Fruit fly (Drosophila melanogaster) whole organism, prepupa: ENCODE data around the gene Vps39.

Source experiments
- Blimp-1 ChIP-seq: fragments of 200-800 bp; sonication (Bioruptor generic); optimal IDR thresholded peaks from 3 replicates; lab custom pipeline; 2017; ENCODE audit warnings: missing biosample characterization, missing genetic modification characterization, mild to moderate bottlenecking, moderate library complexity, missing genetic modification reagents
- CG10631 ChIP-seq: fragments of 200-800 bp; sonication (Bioruptor generic); optimal IDR thresholded peaks from 2 replicates; lab custom pipeline; 2016; ENCODE audit warnings: missing biosample characterization, missing genetic modification characterization
- CG11294 ChIP-seq: fragments of 200-800 bp; sonication (Bioruptor generic); IDR thresholded peaks from 2 replicates; pipeline ENCODE4 v1.3.6; 2022; ENCODE audit warnings: missing biosample characterization, missing genetic modification characterization
- CG11762 ChIP-seq: fragments of 200-800 bp; sonication (Bioruptor generic); optimal IDR thresholded peaks from 3 replicates; lab custom pipeline; 2016; ENCODE audit warnings: missing biosample characterization, missing genetic modification characterization; ENCODE audit not compliant: insufficient read depth
- CG11902 ChIP-seq: fragments of 200-800 bp; sonication (Bioruptor generic); optimal IDR thresholded peaks from 3 replicates; lab custom pipeline; 2016; ENCODE audit warnings: missing biosample characterization, missing genetic modification characterization
- CG15336 ChIP-seq: fragments of 200-800 bp; sonication (Bioruptor generic); IDR thresholded peaks from 2 replicates; pipeline ENCODE4 v1.3.6; 2022; ENCODE audit warnings: missing biosample characterization, missing genetic modification characterization
- CG3032 ChIP-seq: fragments of 200-800 bp; optimal IDR thresholded peaks from 2 replicates; lab custom pipeline; 2019; ENCODE audit warnings: missing biosample characterization, mild to moderate bottlenecking, missing genetic modification characterization, moderate library complexity
- CG31627 ChIP-seq: fragments of 200-800 bp; sonication (Bioruptor generic); optimal IDR thresholded peaks from 3 replicates; lab custom pipeline; 2016; ENCODE audit warnings: missing biosample characterization, missing genetic modification characterization
- CG32006 ChIP-seq: fragments of 200-800 bp; sonication (Bioruptor generic); optimal IDR thresholded peaks from 3 replicates; lab custom pipeline; 2017; ENCODE audit warnings: missing biosample characterization, mild to moderate bottlenecking, missing genetic modification characterization
- CG34406 ChIP-seq: fragments of 200-800 bp; sonication (Bioruptor generic); optimal IDR thresholded peaks from 3 replicates; lab custom pipeline; 2016; ENCODE audit warnings: missing biosample characterization, missing genetic modification characterization
- CG3919 ChIP-seq: fragments of 200-800 bp; sonication (Bioruptor generic); optimal IDR thresholded peaks from 3 replicates; lab custom pipeline; 2016; ENCODE audit warnings: missing biosample characterization, missing genetic modification characterization
- CG4318 ChIP-seq: fragments of 200-800 bp; sonication (Bioruptor generic); optimal IDR thresholded peaks from 3 replicates; lab custom pipeline; 2017; ENCODE audit warnings: missing biosample characterization, mild to moderate bottlenecking, missing genetic modification characterization
- CG6792 ChIP-seq: fragments of 200-800 bp; sonication (Bioruptor generic); optimal IDR thresholded peaks from 3 replicates; lab custom pipeline; 2016; ENCODE audit warnings: missing biosample characterization, missing genetic modification characterization
- CG8119 ChIP-seq: fragments of 200-800 bp; sonication (Bioruptor generic); IDR thresholded peaks from 3 replicates; pipeline ENCODE4 v1.3.6; 2022; ENCODE audit warnings: missing biosample characterization, missing genetic modification characterization
- CG8632 ChIP-seq: fragments of 200-800 bp; sonication (Bioruptor generic); optimal IDR thresholded peaks from 3 replicates; lab custom pipeline; 2016; ENCODE audit warnings: missing biosample characterization, missing genetic modification characterization
- CG9139 ChIP-seq: fragments of 200-800 bp; sonication (Bioruptor generic); optimal IDR thresholded peaks from 3 replicates; lab custom pipeline; 2017; ENCODE audit warnings: missing biosample characterization, mild to moderate bottlenecking, missing genetic modification characterization
- Eip75B ChIP-seq: fragments of 200-800 bp; sonication (Bioruptor generic); optimal IDR thresholded peaks from 3 replicates; lab custom pipeline; 2016; ENCODE audit warnings: missing biosample characterization, missing genetic modification characterization
- Eip78C ChIP-seq: fragments of 200-800 bp; sonication (Bioruptor generic); peaks from one replicate; lab custom pipeline; 2016; ENCODE audit warnings: missing biosample characterization, missing genetic modification characterization
- Eip93F ChIP-seq: fragments of 200-800 bp; sonication (Bioruptor generic); optimal IDR thresholded peaks from 2 replicates; lab custom pipeline; 2016; ENCODE audit warnings: missing biosample characterization, mild to moderate bottlenecking, missing genetic modification characterization
- Gug ChIP-seq: fragments of 200-800 bp; sonication (Bioruptor generic); IDR thresholded peaks from 2 replicates; pipeline ENCODE4 v1.3.6; 2022; ENCODE audit warnings: missing biosample characterization, missing genetic modification characterization
- Hr38 ChIP-seq: sonication (Bioruptor generic); optimal IDR thresholded peaks from 2 replicates; lab custom pipeline; 2016; ENCODE audit warnings: missing biosample characterization, missing genetic modification characterization
- Hr39 ChIP-seq: fragments of 200-800 bp; sonication (Bioruptor generic); optimal IDR thresholded peaks from 2 replicates; lab custom pipeline; 2016; ENCODE audit warnings: missing biosample characterization, missing genetic modification characterization
- Met ChIP-seq: fragments of 200-800 bp; sonication (Bioruptor generic); optimal IDR thresholded peaks from 3 replicates; lab custom pipeline; 2016; ENCODE audit warnings: missing biosample characterization, missing genetic modification characterization
- Smox ChIP-seq: fragments of 200-800 bp; sonication (Bioruptor generic); optimal IDR thresholded peaks from 3 replicates; lab custom pipeline; 2016; ENCODE audit warnings: missing biosample characterization, missing genetic modification characterization
- Sox102F ChIP-seq: fragments of 200-800 bp; sonication (Bioruptor generic); optimal IDR thresholded peaks from 2 replicates; lab custom pipeline; 2016; ENCODE audit warnings: missing biosample characterization, mild to moderate bottlenecking, missing genetic modification characterization
- Sox14 ChIP-seq: fragments of 200-800 bp; sonication (Bioruptor generic); optimal IDR thresholded peaks from 3 replicates; lab custom pipeline; 2016; ENCODE audit warnings: missing biosample characterization, missing genetic modification characterization
- achi ChIP-seq: fragments of 200-800 bp; sonication (Bioruptor generic); optimal IDR thresholded peaks from 3 replicates; lab custom pipeline; 2016; ENCODE audit warnings: missing biosample characterization, missing genetic modification characterization
- dsx ChIP-seq: fragments of 200-800 bp; optimal IDR thresholded peaks from 3 replicates; lab custom pipeline; 2019; ENCODE audit warnings: missing biosample characterization, mild to moderate bottlenecking, missing genetic modification characterization, moderate library complexity; ENCODE audit not compliant: poor library complexity, severe bottlenecking
- eg ChIP-seq: fragments of 200-800 bp; sonication (Bioruptor generic); IDR thresholded peaks from 3 replicates; pipeline ENCODE4 v1.3.6; 2022; ENCODE audit warnings: missing biosample characterization, missing genetic modification characterization
- esn ChIP-seq: fragments of 200-800 bp; sonication (Bioruptor generic); optimal IDR thresholded peaks from 2 replicates; lab custom pipeline; 2016; ENCODE audit warnings: missing biosample characterization, mild to moderate bottlenecking, missing genetic modification characterization, moderate library complexity
- fd59A ChIP-seq: fragments of 200-800 bp; sonication (Bioruptor generic); optimal IDR thresholded peaks from 2 replicates; lab custom pipeline; 2017; ENCODE audit warnings: missing biosample characterization, mild to moderate bottlenecking, missing genetic modification characterization, missing genetic modification reagents
- fkh ChIP-seq: fragments of 200-800 bp; sonication (Bioruptor generic); optimal IDR thresholded peaks from 3 replicates; lab custom pipeline; 2017; ENCODE audit warnings: missing biosample characterization, mild to moderate bottlenecking, missing genetic modification characterization, moderate library complexity
- lz ChIP-seq: fragments of 200-800 bp; sonication (Bioruptor generic); optimal IDR thresholded peaks from 3 replicates; lab custom pipeline; 2016; ENCODE audit warnings: missing biosample characterization, missing genetic modification characterization
- net ChIP-seq: fragments of 200-800 bp; sonication (Bioruptor generic); optimal IDR thresholded peaks from 3 replicates; lab custom pipeline; 2016; ENCODE audit warnings: missing biosample characterization, missing genetic modification characterization
- spab ChIP-seq: fragments of 200-800 bp; sonication (Bioruptor generic); optimal IDR thresholded peaks from 2 replicates; lab custom pipeline; 2017; ENCODE audit warnings: missing biosample characterization, mild to moderate bottlenecking, missing genetic modification characterization, missing genetic modification reagents
- ss ChIP-seq, 2 experiments: fragments of 200-800 bp; sonication (Bioruptor generic); optimal IDR thresholded peaks; 2 replicates in 1 of 2; 3 replicates in 1 of 2; lab custom pipeline; 2017 to 2018; ENCODE audit warnings: mild to moderate bottlenecking in 2 of 2, missing biosample characterization in 2 of 2, missing genetic modification characterization in 2 of 2, moderate library complexity in 1 of 2
- svp ChIP-seq: fragments of 200-800 bp; sonication (Bioruptor generic); peaks from one replicate; lab custom pipeline; 2016; ENCODE audit warnings: missing biosample characterization, missing genetic modification characterization
- topi ChIP-seq: fragments of 200-800 bp; sonication (Bioruptor generic); optimal IDR thresholded peaks from 3 replicates; lab custom pipeline; 2016; ENCODE audit warnings: missing biosample characterization, missing genetic modification characterization
- vri ChIP-seq: fragments of 200-800 bp; sonication (Bioruptor generic); optimal IDR thresholded peaks from 3 replicates; lab custom pipeline; 2016; ENCODE audit warnings: missing biosample characterization, mild to moderate bottlenecking, missing genetic modification characterization

The Vps39 gene

dm6 chr3R:18230229-18230628 lies 44.0 kb downstream of the Vps39 start:
- no peak for TF ChIP-seq CG11294 (GFP tag; lab: Robert Waterston, UW)
- no peak for TF ChIP-seq net (GFP tag; lab: Kevin White, UChicago)
- TF ChIP-seq Blimp-1 (GFP tag; lab: Kevin White, UChicago): no peak
- TF ChIP-seq svp (GFP tag; lab: Kevin White, UChicago): peak; percentile 72
- TF ChIP-seq CG11762 (GFP tag; lab: Kevin White, UChicago): no peak
- no peak for TF ChIP-seq CG10631 (GFP tag; lab: Kevin White, UChicago)
- TF ChIP-seq CG3919 (GFP tag; lab: Kevin White, UChicago): no peak
- TF ChIP-seq Gug (GFP tag; lab: Robert Waterston, UW): no peak
- TF ChIP-seq Eip93F (GFP tag; lab: Kevin White, UChicago): no peak

dm6 chr3R:18228713-18229222 lies 45.5 kb downstream of the Vps39 start:
- peak; percentile 66 for TF ChIP-seq Eip78C (GFP tag; lab: Kevin White, UChicago)
- no peak for TF ChIP-seq Blimp-1 (GFP tag; lab: Kevin White, UChicago)
- TF ChIP-seq CG11762 (GFP tag; lab: Kevin White, UChicago): no peak
- no peak for TF ChIP-seq CG34406 (GFP tag; lab: Kevin White, UChicago)
- TF ChIP-seq CG9139 (GFP tag; lab: Kevin White, UChicago): no peak
- TF ChIP-seq Sox102F (GFP tag; lab: Kevin White, UChicago): no peak
- TF ChIP-seq CG15336 (GFP tag; lab: Robert Waterston, UW): no peak
- TF ChIP-seq svp (GFP tag; lab: Kevin White, UChicago): peak; percentile 44
- no peak for TF ChIP-seq fd59A

- TF ChIP-seq svp (GFP tag; lab: Kevin White, UChicago) (peak; percentile 95), CG8632 (GFP tag; lab: Kevin White, UChicago) (no peak), eg (GFP tag; lab: Robert Waterston, UW) (no peak), vri (GFP tag; lab: Kevin White, UChicago) (peak; percentile 49)
These were observed 46.9 kb downstream of the Vps39 start for dm6 chr3R:18227385-18227784.

- no peak for TF ChIP-seq CG32006 (GFP tag; lab: Kevin White, UChicago)
These were observed 47.5 kb downstream of the Vps39 start for dm6 chr3R:18226809-18227157.

- TF ChIP-seq Sox14 (GFP tag; lab: Kevin White, UChicago): peak; percentile 7
- TF ChIP-seq Eip75B (GFP tag; lab: Kevin White, UChicago): no peak
- TF ChIP-seq fd59A: no peak
- TF ChIP-seq esn (GFP tag; lab: Kevin White, UChicago): peak; percentile 17
- peak; percentile 19 for TF ChIP-seq lz (GFP tag; lab: Kevin White, UChicago)
- peak; percentile 2 for TF ChIP-seq topi
- TF ChIP-seq svp (GFP tag; lab: Kevin White, UChicago): peak; percentile 75
- TF ChIP-seq dsx (GFP tag; lab: Kevin White, UChicago): peak; percentile 28
- peak; percentile 82 for TF ChIP-seq vri (GFP tag; lab: Kevin White, UChicago)
- TF ChIP-seq fkh: peak; percentile 79
- TF ChIP-seq Hr38 (GFP tag; lab: Kevin White, UChicago): no peak
- TF ChIP-seq, all 60 proteins: peak for 8
These were observed 48.0 kb downstream of the Vps39 start, which contains the start of the genes CG7168 and Mdh2 for dm6 chr3R:18226043-18226808. TSS of gene CG7168 (minus strand) at chr3R:18226082. TSS of gene Mdh2 (plus strand) at chr3R:18226396.

- TF ChIP-seq svp (GFP tag; lab: Kevin White, UChicago): peak; percentile 73
- no peak for TF ChIP-seq spab
- peak; percentile 65 for TF ChIP-seq CG3032 (tag; lab: Kevin White, UChicago)
- peak in 1 of 2 experiments; percentile 14 for TF ChIP-seq ss (GFP tag; optimal IDR thresholded peaks at IDR 0.05; lab: Kevin White, UChicago)
- no peak for TF ChIP-seq CG4318 (GFP tag; lab: Kevin White, UChicago)
- peak; percentile 42 for TF ChIP-seq CG31627 (GFP tag; lab: Kevin White, UChicago)
- TF ChIP-seq CG9139 (GFP tag; lab: Kevin White, UChicago): no peak
- TF ChIP-seq Hr39 (GFP tag; lab: Kevin White, UChicago): no peak
- peak; percentile 53 for TF ChIP-seq CG3919 (GFP tag; lab: Kevin White, UChicago)
- TF ChIP-seq Sox14 (GFP tag; lab: Kevin White, UChicago): peak; percentile 33
- TF ChIP-seq Hr38 (GFP tag; lab: Kevin White, UChicago): no peak
- TF ChIP-seq CG6792 (GFP tag; lab: Kevin White, UChicago): peak; percentile 33
- TF ChIP-seq lz (GFP tag; lab: Kevin White, UChicago): peak; percentile 41
- TF ChIP-seq Gug (GFP tag; lab: Robert Waterston, UW): no peak
- TF ChIP-seq Smox: no peak
- TF ChIP-seq Met (GFP tag; lab: Kevin White, UChicago): no peak
- TF ChIP-seq CG11902: peak; percentile 15
- TF ChIP-seq achi (GFP tag; lab: Kevin White, UChicago): peak; percentile 66
- 0 out of 3 replicates have a peak, but pooled peaks have one; percentile 19 for TF ChIP-seq CG8119
These were observed 50.8 kb downstream of the Vps39 start, which contains the start of the genes mTerf5 and Non3 for dm6 chr3R:18223434-18223833. TSS of gene mTerf5 (minus strand) at chr3R:18223682. TSS of gene Non3 (plus strand) at chr3R:18223722.
